Fruit fly (Drosophila melanogaster) whole organism, embryonic: ENCODE measurements around the gene AlaRS.

Source experiments
- Aef1 ChIP-seq: fragments of 200-800 bp; sonication (Bioruptor generic); IDR thresholded peaks from 3 replicates; pipeline ENCODE4 v1.3.6; 2022; ENCODE audit warnings: missing biosample characterization, missing genetic modification characterization
- Awh ChIP-seq: fragments of 200-800 bp; sonication (Bioruptor generic); IDR thresholded peaks from 2 replicates; pipeline ENCODE4, ENCODE4 v1.3.6; 2022; ENCODE audit warnings: missing biosample characterization, missing genetic modification characterization
- Blimp-1 ChIP-seq: fragments of 200-800 bp; sonication (Bioruptor generic); optimal IDR thresholded peaks from 3 replicates; lab custom pipeline; 2018; ENCODE audit warnings: missing biosample characterization, missing genetic modification characterization, mild to moderate bottlenecking, moderate library complexity, missing genetic modification reagents
- CG1024 ChIP-seq: fragments of 200-800 bp; sonication (Bioruptor generic); IDR thresholded peaks from 2 replicates; pipeline ENCODE4 v1.3.6; 2022; ENCODE audit warnings: missing biosample characterization, missing genetic modification characterization
- CG11456 ChIP-seq: fragments of 200-800 bp; sonication (Bioruptor generic); IDR thresholded peaks from 3 replicates; pipeline ENCODE4 v1.3.6; 2022; ENCODE audit warnings: missing biosample characterization, missing genetic modification characterization
- CG12155 ChIP-seq: fragments of 200-800 bp; sonication (Bioruptor generic); optimal IDR thresholded peaks from 3 replicates; lab custom pipeline; 2016; ENCODE audit warnings: missing biosample characterization, missing genetic modification characterization
- CG1602 ChIP-seq: fragments of 200-800 bp; sonication (Bioruptor generic); optimal IDR thresholded peaks from 3 replicates; lab custom pipeline; 2016; ENCODE audit warnings: missing biosample characterization, missing genetic modification characterization
- CG16815 ChIP-seq: fragments of 200-800 bp; sonication (Bioruptor generic); optimal IDR thresholded peaks from 3 replicates; lab custom pipeline; 2017; ENCODE audit warnings: missing biosample characterization, mild to moderate bottlenecking, missing genetic modification characterization
- CG2678 ChIP-seq: fragments of 200-800 bp; sonication (Bioruptor generic); optimal IDR thresholded peaks from 3 replicates; lab custom pipeline; 2019; ENCODE audit warnings: missing biosample characterization, mild to moderate bottlenecking, missing genetic modification characterization, moderate library complexity
- CG2712 ChIP-seq: fragments of 200-800 bp; optimal IDR thresholded peaks from 3 replicates; lab custom pipeline; 2019; ENCODE audit warnings: missing biosample characterization, mild to moderate bottlenecking, missing genetic modification characterization, moderate library complexity
- CG31441 ChIP-seq: fragments of 200-800 bp; sonication (Bioruptor generic); IDR thresholded peaks from 2 replicates; pipeline ENCODE4 v1.3.6; 2022; ENCODE audit warnings: missing biosample characterization, missing genetic modification characterization
- CG3163 ChIP-seq: fragments of 200-800 bp; sonication (Bioruptor generic); optimal IDR thresholded peaks from 3 replicates; lab custom pipeline; 2016; ENCODE audit warnings: missing biosample characterization, missing genetic modification characterization
- CG32532 ChIP-seq: fragments of 200-800 bp; sonication (Bioruptor generic); IDR thresholded peaks from 2 replicates; pipeline ENCODE4 v1.3.6; 2022; ENCODE audit warnings: missing biosample characterization, missing genetic modification characterization
- CG4328 ChIP-seq: fragments of 200-800 bp; sonication (Bioruptor generic); optimal IDR thresholded peaks from 3 replicates; lab custom pipeline; 2017; ENCODE audit warnings: missing biosample characterization, missing genetic modification reagents, missing genetic modification characterization
- CG4424 ChIP-seq: fragments of 200-800 bp; sonication (Bioruptor generic); optimal IDR thresholded peaks from 3 replicates; lab custom pipeline; 2016; ENCODE audit warnings: missing biosample characterization, missing genetic modification characterization
- CG4820 ChIP-seq: fragments of 200-800 bp; sonication (Bioruptor generic); optimal IDR thresholded peaks from 3 replicates; lab custom pipeline; 2016; ENCODE audit warnings: missing biosample characterization, missing genetic modification characterization
- CG8478 ChIP-seq: fragments of >200 bp; optimal IDR thresholded peaks from 2 replicates; lab custom pipeline; 2018
- Camta ChIP-seq: fragments of 200-800 bp; sonication (Bioruptor generic); optimal IDR thresholded peaks from 2 replicates; lab custom pipeline; 2016; ENCODE audit warnings: missing biosample characterization, missing genetic modification characterization
- D ChIP-seq, 2 experiments: fragments of 200-800 bp in 1 of 2; fragments of >200 bp in 1 of 2; sonication (Bioruptor generic) in 1 of 2; optimal IDR thresholded peaks; 2 replicates in 1 of 2; 3 replicates in 1 of 2; lab custom pipeline; 2017; ENCODE audit warnings: mild to moderate bottlenecking in 1 of 2, missing biosample characterization in 1 of 2, missing genetic modification characterization in 1 of 2, missing genetic modification reagents in 1 of 2
- D19B ChIP-seq: fragments of 200-800 bp; sonication (Bioruptor generic); optimal IDR thresholded peaks from 2 replicates; lab custom pipeline; 2017; ENCODE audit warnings: missing biosample characterization, mild to moderate bottlenecking, missing genetic modification characterization
- E2f1 ChIP-seq: fragments of 200-800 bp; sonication (Bioruptor generic); IDR thresholded peaks from 2 replicates; pipeline ENCODE4 v1.3.6; 2022; ENCODE audit warnings: missing biosample characterization, missing genetic modification characterization
- Ets97D ChIP-seq: fragments of 200-800 bp; sonication (Bioruptor generic); optimal IDR thresholded peaks from 3 replicates; lab custom pipeline; 2016; ENCODE audit warnings: missing biosample characterization, missing genetic modification characterization
- Fer2 ChIP-seq: fragments of 200-800 bp; sonication (Bioruptor generic); optimal IDR thresholded peaks from 2 replicates; lab custom pipeline; 2018; ENCODE audit warnings: missing biosample characterization, mild to moderate bottlenecking, missing genetic modification characterization, moderate library complexity
- Hmr ChIP-seq: fragments of 200-800 bp; sonication (Bioruptor generic); optimal IDR thresholded peaks from 3 replicates; lab custom pipeline; 2017; ENCODE audit warnings: mild to moderate bottlenecking, missing biosample characterization, missing genetic modification reagents, missing genetic modification characterization
- Hr39 ChIP-seq: fragments of >200 bp; optimal IDR thresholded peaks from 2 replicates; lab custom pipeline; 2017
- Hr51 ChIP-seq, 2 experiments: fragments of 200-800 bp; sonication (Bioruptor generic); optimal IDR thresholded peaks; 2 replicates in 1 of 2; 3 replicates in 1 of 2; lab custom pipeline; 2016 to 2018; ENCODE audit warnings: missing biosample characterization in 2 of 2, missing genetic modification characterization in 2 of 2, mild to moderate bottlenecking in 1 of 2, moderate library complexity in 1 of 2
- Mrtf ChIP-seq: fragments of 200-800 bp; sonication (Bioruptor generic); IDR thresholded peaks from 3 replicates; pipeline ENCODE4 v1.3.6; 2022; ENCODE audit warnings: missing biosample characterization, missing genetic modification characterization
- Nf-YB ChIP-seq: fragments of 200-800 bp; sonication (Bioruptor generic); optimal IDR thresholded peaks from 3 replicates; lab custom pipeline; 2019; ENCODE audit warnings: missing biosample characterization, mild to moderate bottlenecking, missing genetic modification characterization, moderate library complexity
- Sry-δ ChIP-seq: fragments of 200-800 bp; sonication (Bioruptor generic); optimal IDR thresholded peaks from 2 replicates; lab custom pipeline; 2016; ENCODE audit warnings: missing biosample characterization, missing genetic modification characterization
- Xbp1 ChIP-seq: fragments of 200-800 bp; sonication (Bioruptor generic); optimal IDR thresholded peaks from 3 replicates; lab custom pipeline; 2016; ENCODE audit warnings: missing biosample characterization, mild to moderate bottlenecking, missing genetic modification characterization
- ase ChIP-seq: fragments of 200-800 bp; sonication (Bioruptor generic); IDR thresholded peaks from 3 replicates; pipeline ENCODE4 v1.3.6; 2022; ENCODE audit warnings: missing biosample characterization, missing genetic modification characterization
- az2 ChIP-seq: fragments of 200-800 bp; sonication (Bioruptor generic); optimal IDR thresholded peaks from 3 replicates; lab custom pipeline; 2016; ENCODE audit warnings: missing biosample characterization, missing genetic modification characterization
- bowl ChIP-seq: fragments of 200-800 bp; sonication (Bioruptor generic); IDR thresholded peaks from 2 replicates; pipeline ENCODE4 v1.3.6; 2022; ENCODE audit warnings: missing biosample characterization, missing genetic modification characterization
- cad ChIP-seq: fragments of >200 bp; optimal IDR thresholded peaks from 2 replicates; lab custom pipeline; 2017; ENCODE audit warnings: missing biosample characterization, missing genetic modification characterization
- dmrt11E ChIP-seq: fragments of 200-800 bp; sonication (Bioruptor generic); optimal IDR thresholded peaks from 3 replicates; lab custom pipeline; 2018; ENCODE audit warnings: missing biosample characterization, mild to moderate bottlenecking, missing genetic modification characterization, moderate library complexity
- en ChIP-seq: fragments of 200-800 bp; sonication (Bioruptor generic); optimal IDR thresholded peaks from 2 replicates; lab custom pipeline; 2016; ENCODE audit warnings: missing biosample characterization, missing genetic modification characterization
- esg ChIP-seq: fragments of 200-800 bp; sonication (Bioruptor generic); conservative IDR thresholded peaks from 2 replicates; pipeline ENCODE4 v1.3.6; 2022; ENCODE audit warnings: missing biosample characterization, missing genetic modification characterization
- exex ChIP-seq: fragments of 200-800 bp; sonication (Bioruptor generic); optimal IDR thresholded peaks from 4 replicates; lab custom pipeline; 2018; ENCODE audit warnings: missing biosample characterization, mild to moderate bottlenecking, missing genetic modification characterization, moderate library complexity
- fd64A ChIP-seq: fragments of 200-800 bp; sonication (Bioruptor generic); optimal IDR thresholded peaks from 3 replicates; lab custom pipeline; 2018; ENCODE audit warnings: missing biosample characterization, mild to moderate bottlenecking, missing genetic modification characterization
- lbe ChIP-seq: fragments of 200-800 bp; sonication (Bioruptor generic); optimal IDR thresholded peaks from 2 replicates; lab custom pipeline; 2016; ENCODE audit warnings: missing biosample characterization, mild to moderate bottlenecking, missing genetic modification characterization
- nau ChIP-seq: fragments of 200-800 bp; sonication (Bioruptor generic); optimal IDR thresholded peaks from 3 replicates; lab custom pipeline; 2017; ENCODE audit warnings: missing biosample characterization, mild to moderate bottlenecking, missing genetic modification characterization, missing genetic modification reagents
- nerfin-1 ChIP-seq: fragments of 200-800 bp; sonication (Bioruptor generic); optimal IDR thresholded peaks from 3 replicates; lab custom pipeline; 2019; ENCODE audit warnings: missing biosample characterization, mild to moderate bottlenecking, missing genetic modification characterization, moderate library complexity
- pb ChIP-seq: fragments of 200-800 bp; sonication (Bioruptor generic); optimal IDR thresholded peaks from 3 replicates; lab custom pipeline; 2016; ENCODE audit warnings: missing biosample characterization, missing genetic modification characterization
- phol ChIP-seq: fragments of 200-800 bp; sonication (Bioruptor generic); optimal IDR thresholded peaks from 3 replicates; lab custom pipeline; 2018; ENCODE audit warnings: missing biosample characterization, mild to moderate bottlenecking, missing genetic modification characterization, moderate library complexity
- ranshi ChIP-seq: fragments of 200-800 bp; sonication (Bioruptor generic); IDR thresholded peaks from 2 replicates; pipeline ENCODE4 v1.3.6; 2022; ENCODE audit warnings: missing biosample characterization, missing genetic modification characterization
- schlank ChIP-seq: fragments of 200-800 bp; sonication (Bioruptor generic); optimal IDR thresholded peaks from 2 replicates; lab custom pipeline; 2018; ENCODE audit warnings: missing biosample characterization, mild to moderate bottlenecking, missing genetic modification characterization
- tna ChIP-seq: fragments of 200-800 bp; sonication (Bioruptor generic); IDR thresholded peaks from 2 replicates; pipeline ENCODE4 v1.3.6; 2022; ENCODE audit warnings: missing biosample characterization, missing genetic modification characterization; ENCODE audit not compliant: partially characterized antibody
- zen2 ChIP-seq: fragments of 200-800 bp; sonication (Bioruptor generic); IDR thresholded peaks from 3 replicates; pipeline ENCODE4 v1.3.6; 2022; ENCODE audit warnings: missing biosample characterization, missing genetic modification characterization; ENCODE audit not compliant: partially characterized antibody
- zf30C ChIP-seq: fragments of 200-800 bp; sonication (Bioruptor generic); optimal IDR thresholded peaks from 3 replicates; lab custom pipeline; 2018; ENCODE audit warnings: missing biosample characterization, mild to moderate bottlenecking, missing genetic modification characterization
- zfh2 ChIP-seq: fragments of 200-800 bp; sonication (Bioruptor generic); optimal IDR thresholded peaks from 2 replicates; lab custom pipeline; 2016; ENCODE audit warnings: missing biosample characterization, missing genetic modification characterization

The AlaRS gene

dm6 chr2L:8361204-8361952, 20.2 kb downstream of the AlaRS start (continued):
- TF ChIP-seq D (optimal IDR thresholded peaks at IDR 0.05; lab: Kevin White, UChicago) (no peak), D (GFP tag; optimal IDR thresholded peaks at IDR 0.05; lab: Kevin White, UChicago) (peak; percentile 46), nau (GFP tag; lab: Kevin White, UChicago) (no peak), az2 (no peak), Sry-δ (GFP tag; lab: Kevin White, UChicago) (no peak), Mrtf (GFP tag; lab: Robert Waterston, UW) (no peak), zen2 (no peak), dmrt11E (tag; lab: Kevin White, UChicago) (peak; percentile 13), Hmr (GFP tag; lab: Kevin White, UChicago) (peak; percentile 43), bowl (GFP tag; lab: Robert Waterston, UW) (no peak), phol (tag; lab: Kevin White, UChicago) (peak; percentile 40), Hr39 (lab: Kevin White, UChicago) (no peak), cad (GFP tag; lab: Kevin White, UChicago) (no peak), CG16815 (GFP tag; lab: Kevin White, UChicago) (peak; percentile 20), schlank (no peak), D19B (GFP tag; lab: Kevin White, UChicago) (no peak), CG2712 (tag; lab: Kevin White, UChicago) (peak; percentile 59), Fer2 (tag; lab: Kevin White, UChicago) (no peak), nerfin-1 (tag; lab: Kevin White, UChicago) (no peak), tna (GFP tag; lab: Robert Waterston, UW) (no peak), E2f1 (GFP tag; lab: Robert Waterston, UW) (no peak), CG4820 (GFP tag; lab: Kevin White, UChicago) (no peak), CG4328 (GFP tag; lab: Kevin White, UChicago) (peak; percentile 1), esg (GFP tag; lab: Robert Waterston, UW) (no peak), CG11456 (GFP tag; lab: Robert Waterston, UW) (peak; percentile 35; the same call in 1 of the 3 replicates), CG32532 (peak; percentile 28; the same call in 1 of the 2 replicates), CG31441 (GFP tag; lab: Robert Waterston, UW) (0 out of 2 replicates have a peak, but pooled peaks have one; percentile 20), Camta (GFP tag; lab: Kevin White, UChicago) (no peak), Awh (GFP tag; lab: Robert Waterston, UW) (no peak), CG4424 (peak; percentile 14), ranshi (no peak), Hr51 (GFP tag; optimal IDR thresholded peaks at IDR 0.05; lab: Kevin White, UChicago) (peak in 1 of 2 experiments; percentile 7), CG3163 (GFP tag; lab: Kevin White, UChicago) (no peak), CG1024 (GFP tag; lab: Robert Waterston, UW) (no peak), ase (GFP tag; lab: Robert Waterston, UW) (0 out of 3 replicates have a peak, but pooled peaks have one; percentile 14), en (GFP tag; lab: Kevin White, UChicago) (no peak), Xbp1 (GFP tag; lab: Kevin White, UChicago) (peak; percentile 23), Ets97D (GFP tag; lab: Kevin White, UChicago) (peak; percentile 19), CG1602 (peak; percentile 19), CG2678 (peak; percentile 52), zfh2 (GFP tag; lab: Kevin White, UChicago) (peak; percentile 27), pb (GFP tag; lab: Kevin White, UChicago) (no peak), fd64A (GFP tag; lab: Kevin White, UChicago) (peak; percentile 62), Aef1 (GFP tag; lab: Robert Waterston, UW) (no peak), CG8478 (lab: Kevin White, UChicago) (no peak), zf30C (GFP tag; lab: Kevin White, UChicago) (no peak), lbe (GFP tag; lab: Kevin White, UChicago) (peak; percentile 26), exex (peak; percentile 8), CG12155 (GFP tag; lab: Kevin White, UChicago) (no peak), Nf-YB (GFP tag; lab: Kevin White, UChicago) (no peak), Blimp-1 (GFP tag; lab: Kevin White, UChicago) (peak; percentile 50)
